Worm (Caenorhabditis elegans) whole organism, midembryonic: ENCODE data around the gene Y38H6A.1.
"Not testable (repeated sequence)": the region's sequence is repeated elsewhere in the genome, so short reads cannot be mapped to it uniquely, and the experiment has no call there.

Experiments used
- T22C8.4 ChIP-seq: fragments of 200-800 bp; sonication (Bioruptor generic); IDR thresholded peaks from 2 replicates; pipeline ENCODE4 v1.3.6; 2022; ENCODE audit warnings: missing genetic modification characterization, missing compliant biosample characterization
- cog-1 ChIP-seq: sonication (generic microtip); optimal IDR thresholded peaks from 2 replicates; lab custom pipeline; 2016; ENCODE audit warnings: missing genetic modification characterization, missing compliant biosample characterization
- flt-1 ChIP-seq: fragments of 200-800 bp; sonication (Bioruptor generic); IDR thresholded peaks from 2 replicates; pipeline ENCODE4 v1.3.6; 2022; ENCODE audit warnings: missing genetic modification characterization, missing compliant biosample characterization
- klf-2 ChIP-seq: fragments of 200-800 bp; sonication (Bioruptor generic); conservative IDR thresholded peaks from 2 replicates; pipeline ENCODE4 v1.3.6; 2022; ENCODE audit warnings: missing genetic modification reagents, missing genetic modification characterization, missing compliant biosample characterization
- med-1 ChIP-seq: sonication (generic microtip); optimal IDR thresholded peaks from 2 replicates; lab custom pipeline; 2017; ENCODE audit warnings: missing genetic modification characterization, mild to moderate bottlenecking, missing compliant biosample characterization, antibody characterized with exemption, missing genetic modification reagents; ENCODE audit not compliant: insufficient read depth
- ref-1 ChIP-seq: fragments of 200-800 bp; sonication (Bioruptor generic); conservative IDR thresholded peaks from 2 replicates; pipeline ENCODE4 v1.3.6; 2022; ENCODE audit warnings: missing genetic modification reagents, missing genetic modification characterization, missing compliant biosample characterization
- tab-1 ChIP-seq: fragments of 200-800 bp; sonication (Bioruptor generic); IDR thresholded peaks from 2 replicates; pipeline ENCODE4 v1.3.6; 2022; ENCODE audit warnings: missing genetic modification characterization, missing compliant biosample characterization
- ztf-23 ChIP-seq: fragments of 200-800 bp; sonication (Bioruptor generic); IDR thresholded peaks from 2 replicates; pipeline ENCODE4 v1.3.6; 2022; ENCODE audit warnings: missing genetic modification reagents, missing genetic modification characterization, missing compliant biosample characterization
- ztf-29 ChIP-seq: fragments of 200-800 bp; sonication (Bioruptor generic); IDR thresholded peaks from 2 replicates; pipeline ENCODE4 v1.3.6; 2022; ENCODE audit warnings: missing genetic modification reagents, missing genetic modification characterization, missing compliant biosample characterization

The Y38H6A.1 gene

ce11 chrV:20356472-20356871 lies 31.0 kb downstream of the Y38H6A.1 start, which contains the start of gene grd-11:
Gene grd-11, plus strand, starts transcription at chrV:20356772.
- TF ChIP-seq flt-1 (no peak), ref-1 (no peak), med-1 (GFP tag; lab: Kevin White, UChicago) (no peak), tab-1 (GFP tag; lab: Robert Waterston, UW) (no peak), cog-1 (tag; lab: Kevin White, UChicago) (no peak), T22C8.4 (GFP tag; lab: Robert Waterston, UW) (no peak), klf-2 (GFP tag; lab: Robert Waterston, UW) (no peak), ztf-23 (GFP tag; lab: Robert Waterston, UW) (no peak), ztf-29 (GFP tag; lab: Robert Waterston, UW) (no peak)

ce11 chrV:20366839-20367238 lies 41.3 kb downstream of the Y38H6A.1 start, which contains the start of gene K02E2.8:
Gene K02E2.8, minus strand, starts transcription at chrV:20366939.
- TF ChIP-seq klf-2 (GFP tag; lab: Robert Waterston, UW) (no peak), ztf-23 (GFP tag; lab: Robert Waterston, UW) (no peak), cog-1 (tag; lab: Kevin White, UChicago) (no peak), ref-1 (no peak), flt-1 (no peak), tab-1 (GFP tag; lab: Robert Waterston, UW) (no peak), T22C8.4 (GFP tag; lab: Robert Waterston, UW) (no peak), med-1 (GFP tag; lab: Kevin White, UChicago) (no peak), ztf-29 (GFP tag; lab: Robert Waterston, UW) (no peak)

- TF ChIP-seq tab-1, ztf-29, ztf-23 (GFP tag; lab: Robert Waterston, UW): not testable (repeated sequence)
Measured at ce11 chrV:20369153-20369552, 43.6 kb downstream of the Y38H6A.1 start, which contains the start of gene srh-177. Gene srh-177, minus strand, starts transcription at chrV:20369253.

ce11 chrV:20374484-20374883 lies 49.0 kb downstream of the Y38H6A.1 start:
- TF ChIP-seq T22C8.4 (GFP tag; lab: Robert Waterston, UW) (no peak), ztf-29 (GFP tag; lab: Robert Waterston, UW) (no peak), cog-1 (tag; lab: Kevin White, UChicago) (no peak), ref-1 (no peak), tab-1 (GFP tag; lab: Robert Waterston, UW) (no peak), klf-2 (GFP tag; lab: Robert Waterston, UW) (no peak), flt-1 (no peak), ztf-23 (GFP tag; lab: Robert Waterston, UW) (no peak), med-1 (GFP tag; lab: Kevin White, UChicago) (no peak)

ce11 chrV:20375236-20375635 lies 49.7 kb downstream of the Y38H6A.1 start, which contains the start of gene ins-35:
Gene ins-35, plus strand, starts transcription at chrV:20375536.
- TF ChIP-seq T22C8.4 (GFP tag; lab: Robert Waterston, UW) (no peak), tab-1 (GFP tag; lab: Robert Waterston, UW) (no peak), ztf-29 (GFP tag; lab: Robert Waterston, UW) (no peak), med-1 (GFP tag; lab: Kevin White, UChicago) (no peak), flt-1 (no peak), ztf-23 (GFP tag; lab: Robert Waterston, UW) (no peak), cog-1 (tag; lab: Kevin White, UChicago) (no peak), ref-1 (no peak)

- TF ChIP-seq klf-2 (GFP tag; lab: Robert Waterston, UW) (no peak), cog-1 (tag; lab: Kevin White, UChicago) (no peak), flt-1 (no peak)
Measured at ce11 chrV:20376070-20376469, 50.6 kb downstream of the Y38H6A.1 start.
